Worm (Caenorhabditis elegans): ENCODE data around the gene syx-5.

DNA sequence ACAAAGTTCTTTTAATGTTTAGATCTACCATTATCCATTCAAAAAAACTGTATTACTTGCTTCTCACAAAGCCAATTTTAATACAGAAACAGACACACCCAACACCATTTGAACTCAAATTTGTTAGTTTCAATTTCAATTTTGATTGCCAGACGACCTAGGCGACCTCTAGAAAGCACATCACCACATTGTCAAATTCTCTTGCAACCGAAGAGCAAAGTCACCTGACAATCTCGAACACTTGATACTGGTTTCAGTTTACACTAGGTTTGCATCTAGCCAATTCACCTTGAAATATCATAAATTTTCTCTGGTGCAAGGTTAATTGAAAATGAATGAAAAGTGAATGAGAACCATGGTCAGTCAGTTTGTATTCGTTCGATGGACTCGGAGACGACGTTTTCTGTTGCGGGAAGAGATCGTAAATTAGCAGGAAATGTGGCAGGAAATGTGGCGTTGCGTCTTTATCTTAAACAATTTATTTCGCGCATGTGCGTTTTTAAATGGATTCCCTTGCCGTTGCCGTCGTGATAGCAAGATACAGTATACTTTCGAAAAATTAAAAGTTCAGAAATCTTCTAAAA is 32.7 kb downstream of the syx-5 start:
- TF ChIP-seq pha-4 (tag; optimal IDR thresholded peaks at IDR 0.05) (no peak), F13H6.1 (tag; optimal IDR thresholded peaks at IDR 0.05) (no peak), ceh-18 (tag; optimal IDR thresholded peaks at IDR 0.05) (no peak), lim-6 (tag; optimal IDR thresholded peaks at IDR 0.05) (no peak), ceh-34 (tag; optimal IDR thresholded peaks at IDR 0.05) (no peak), nhr-11 (tag; optimal IDR thresholded peaks at IDR 0.05) (no peak), fkh-10 (GFP tag; optimal IDR thresholded peaks at IDR 0.05) (no peak), K02D7.2 (tag; optimal IDR thresholded peaks at IDR 0.05) (no peak), unc-3 (GFP tag; conservative IDR thresholded peaks at IDR 0.05) (no peak), unc-3 (tag; optimal IDR thresholded peaks at IDR 0.05) (no peak), pag-3 (tag; optimal IDR thresholded peaks at IDR 0.05; ENCODE audit: borderline replicate concordance) (no peak), hlh-15 (tag; optimal IDR thresholded peaks at IDR 0.05) (no peak), C08G9.2 (tag; optimal IDR thresholded peaks at IDR 0.05) (no peak), tbx-2 (tag; optimal IDR thresholded peaks at IDR 0.05) (no peak)
